Worm (Caenorhabditis elegans) whole organism, L1 larva: Measurements from ENCODE around the gene math-40.
"Not testable (repeated sequence)": the region's sequence is repeated elsewhere in the genome, so short reads cannot be mapped to it uniquely, and the experiment has no call there.

Source experiments
- C16A3.4 ChIP-seq: fragments of 150-350 bp; optimal IDR thresholded peaks from 2 replicates; lab custom pipeline; 2014; ENCODE audit warnings: missing biosample characterization, missing genetic modification characterization
- blmp-1 ChIP-seq: fragments of 150-350 bp; optimal IDR thresholded peaks from 2 replicates; lab custom pipeline; 2014; ENCODE audit warnings: missing biosample characterization, missing genetic modification characterization
- ceh-88 ChIP-seq: fragments of 200-800 bp; sonication (Bioruptor generic); IDR thresholded peaks from 2 replicates; pipeline ENCODE4 v1.3.6; 2022; ENCODE audit warnings: missing genetic modification characterization, missing compliant biosample characterization
- efl-1 ChIP-seq, 4 experiments: fragments of 150-350 bp; optimal IDR thresholded peaks in 3 of 4; peaks in 1 of 4; 1 replicate in 1 of 4; 2 replicates in 3 of 4; lab custom pipeline; 2014; ENCODE audit warnings: missing biosample characterization in 2 of 4, missing genetic modification characterization in 2 of 4, missing genetic modification reagents in 2 of 4
- elt-2 ChIP-seq: sonication (generic microtip); optimal IDR thresholded peaks from 2 replicates; lab custom pipeline; 2016; ENCODE audit warnings: missing genetic modification characterization, mild to moderate bottlenecking, inconsistent platforms, missing compliant biosample characterization, missing genetic modification reagents
- elt-3 ChIP-seq, 6 experiments: fragments of 150-350 bp in 1 of 6; sonication (generic microtip); optimal IDR thresholded peaks; 2 replicates each; lab custom pipeline; 2017 to 2018; ENCODE audit warnings: missing biosample characterization in 6 of 6, missing genetic modification characterization in 6 of 6, inconsistent platforms in 1 of 6
- ets-5 ChIP-seq: fragments of 200-800 bp; sonication (Bioruptor generic); IDR thresholded peaks from 2 replicates; pipeline ENCODE4 v1.3.6; 2022; ENCODE audit warnings: missing genetic modification characterization, missing compliant biosample characterization
- fos-1 ChIP-seq: fragments of 150-350 bp; optimal IDR thresholded peaks from 2 replicates; lab custom pipeline; 2014; ENCODE audit warnings: missing biosample characterization, missing genetic modification characterization
- irx-1 ChIP-seq: sonication (generic microtip); optimal IDR thresholded peaks from 2 replicates; lab custom pipeline; 2016; ENCODE audit warnings: missing genetic modification characterization, missing compliant biosample characterization
- isw-1 ChIP-seq: fragments of 200-800 bp; sonication (Bioruptor generic); IDR thresholded peaks from 2 replicates; pipeline ENCODE4 v1.3.6; 2022; ENCODE audit warnings: missing genetic modification characterization, missing compliant biosample characterization
- jun-1 ChIP-seq: fragments of 150-350 bp; optimal IDR thresholded peaks from 2 replicates; lab custom pipeline; 2014; ENCODE audit warnings: missing biosample characterization, missing genetic modification reagents, missing genetic modification characterization
- lin-14 ChIP-seq: fragments of 200-800 bp; sonication (Bioruptor generic); optimal IDR thresholded peaks from 2 replicates; lab custom pipeline; 2018; ENCODE audit warnings: mild to moderate bottlenecking, missing genetic modification characterization, moderate library complexity, missing compliant biosample characterization
- lin-35 ChIP-seq, 2 experiments: fragments of 150-350 bp; optimal IDR thresholded peaks; 2 replicates each; lab custom pipeline; 2014; ENCODE audit warnings: missing biosample characterization in 2 of 2, missing genetic modification characterization in 2 of 2, missing genetic modification reagents in 2 of 2
- lsy-2 ChIP-seq, 2 experiments: fragments of 150-350 bp; optimal IDR thresholded peaks; 2 replicates each; lab custom pipeline; 2014; ENCODE audit warnings: missing biosample characterization in 2 of 2, missing genetic modification characterization in 2 of 2
- mab-9 ChIP-seq: fragments of 200-800 bp; sonication (Bioruptor generic); IDR thresholded peaks from 2 replicates; pipeline ENCODE4 v1.3.6; 2022; ENCODE audit warnings: missing genetic modification reagents, missing genetic modification characterization, missing compliant biosample characterization
- mdl-1 ChIP-seq, 2 experiments: fragments of 150-350 bp; optimal IDR thresholded peaks; 2 replicates each; lab custom pipeline; 2014 to 2017; ENCODE audit warnings: missing biosample characterization in 2 of 2, missing genetic modification characterization in 2 of 2, inconsistent platforms in 1 of 2
- nhr-19 ChIP-seq: fragments of 200-800 bp; sonication (Bioruptor generic); conservative IDR thresholded peaks from 2 replicates; pipeline ENCODE4 v1.3.6; 2022; ENCODE audit warnings: missing genetic modification characterization, missing compliant biosample characterization
- nhr-20 ChIP-seq: sonication (generic microtip); optimal IDR thresholded peaks from 2 replicates; lab custom pipeline; 2016; ENCODE audit warnings: mild to moderate bottlenecking, missing genetic modification characterization, missing compliant biosample characterization
- nhr-237 ChIP-seq: fragments of 150-350 bp; optimal IDR thresholded peaks from 2 replicates; lab custom pipeline; 2014; ENCODE audit warnings: missing biosample characterization, missing genetic modification characterization
- nhr-47 ChIP-seq: sonication (generic microtip); optimal IDR thresholded peaks from 2 replicates; lab custom pipeline; 2016; ENCODE audit warnings: mild to moderate bottlenecking, missing genetic modification characterization, moderate library complexity, missing compliant biosample characterization
- nhr-90 ChIP-seq: sonication (generic microtip); optimal IDR thresholded peaks from 2 replicates; lab custom pipeline; 2016; ENCODE audit warnings: mild to moderate bottlenecking, missing genetic modification characterization, missing compliant biosample characterization; ENCODE audit not compliant: poor library complexity
- pax-3 ChIP-seq: fragments of 200-800 bp; sonication (Bioruptor generic); optimal IDR thresholded peaks from 2 replicates; lab custom pipeline; 2018; ENCODE audit warnings: mild to moderate bottlenecking, missing genetic modification characterization, moderate library complexity, missing compliant biosample characterization
- pqm-1 ChIP-seq: sonication (generic microtip); optimal IDR thresholded peaks from 3 replicates; lab custom pipeline; 2017; ENCODE audit warnings: missing biosample characterization, missing genetic modification characterization
- rnt-1 ChIP-seq: sonication (generic microtip); optimal IDR thresholded peaks from 2 replicates; lab custom pipeline; 2016; ENCODE audit warnings: mild to moderate bottlenecking, missing genetic modification characterization, moderate library complexity, missing compliant biosample characterization
- skn-1 ChIP-seq: fragments of 150-350 bp; optimal IDR thresholded peaks from 2 replicates; lab custom pipeline; 2014; ENCODE audit warnings: missing biosample characterization, missing genetic modification characterization
- sox-4 ChIP-seq: sonication (generic microtip); optimal IDR thresholded peaks from 2 replicates; lab custom pipeline; 2016; ENCODE audit warnings: missing genetic modification characterization, missing compliant biosample characterization
- sup-37 ChIP-seq: fragments of 200-800 bp; sonication (Bioruptor generic); optimal IDR thresholded peaks from 2 replicates; lab custom pipeline; 2018; ENCODE audit warnings: mild to moderate bottlenecking, missing genetic modification characterization, missing compliant biosample characterization
- swsn-7 ChIP-seq: sonication (generic microtip); optimal IDR thresholded peaks from 2 replicates; lab custom pipeline; 2016; ENCODE audit warnings: missing genetic modification characterization, missing compliant biosample characterization
- tlp-1 ChIP-seq: fragments of 150-350 bp; optimal IDR thresholded peaks from 2 replicates; lab custom pipeline; 2014; ENCODE audit warnings: missing biosample characterization, missing genetic modification characterization
- unc-30 ChIP-seq: sonication (generic microtip); optimal IDR thresholded peaks from 2 replicates; lab custom pipeline; 2017; ENCODE audit warnings: missing biosample characterization, missing genetic modification characterization
- unc-62 ChIP-seq: fragments of 150-350 bp; optimal IDR thresholded peaks from 2 replicates; lab custom pipeline; 2014; ENCODE audit warnings: missing biosample characterization, missing genetic modification reagents, missing genetic modification characterization
- unc-86 ChIP-seq: sonication (generic microtip); optimal IDR thresholded peaks from 2 replicates; lab custom pipeline; 2016; ENCODE audit warnings: missing genetic modification characterization, missing compliant biosample characterization
- zag-1 ChIP-seq: fragments of 150-350 bp; optimal IDR thresholded peaks from 2 replicates; lab custom pipeline; 2014; ENCODE audit warnings: missing biosample characterization, missing genetic modification characterization
- ztf-11 ChIP-seq, 2 experiments: sonication (generic microtip); optimal IDR thresholded peaks; 2 replicates each; lab custom pipeline; 2016 to 2017; ENCODE audit warnings: missing genetic modification characterization in 2 of 2, missing biosample characterization in 1 of 2, missing compliant biosample characterization in 1 of 2

math-40 gene

ce11 chrII:1851716-1852115 lies 21.3 kb downstream of the math-40 start:
- TF ChIP-seq ztf-11 (tag; optimal IDR thresholded peaks at IDR 0.05; lab: Kevin White, UChicago) = no peak
- peak; percentile 92 for TF ChIP-seq pqm-1 (tag; lab: Kevin White, UChicago)
- no peak for TF ChIP-seq efl-1 (optimal IDR thresholded peaks at IDR 0.05; lab: Kevin White, UChicago)
- TF ChIP-seq efl-1 (GFP tag; optimal IDR thresholded peaks at IDR 0.05 in 1 of 2; lab: Kevin White, UChicago) = peak in 1 of 2 experiments; percentile 35
- TF ChIP-seq nhr-47 (tag; lab: Kevin White, UChicago) = no peak
- peak in 2 of 6 experiments; percentile 68 to 69 for TF ChIP-seq elt-3 (tag; optimal IDR thresholded peaks at IDR 0.05; lab: Kevin White, UChicago)
- TF ChIP-seq elt-2 (tag; lab: Kevin White, UChicago) = peak; percentile 100
- TF ChIP-seq lsy-2 (tag; optimal IDR thresholded peaks at IDR 0.05; lab: Kevin White, UChicago) = peak in 1 of 2 experiments; percentile 34
- peak in 1 of 2 experiments; percentile 7 for TF ChIP-seq mdl-1 (tag; optimal IDR thresholded peaks at IDR 0.05; lab: Kevin White, UChicago)
- TF ChIP-seq unc-86 (tag; lab: Kevin White, UChicago) = no peak
- TF ChIP-seq blmp-1 (tag; lab: Kevin White, UChicago) = peak; percentile 40
- peak; percentile 68 for TF ChIP-seq lin-14
- peak; percentile 30 for TF ChIP-seq pax-3 (tag; lab: Kevin White, UChicago)
- no peak for TF ChIP-seq nhr-237 (tag; lab: Kevin White, UChicago)
- no peak for TF ChIP-seq swsn-7 (tag; lab: Kevin White, UChicago)
- TF ChIP-seq nhr-19 (GFP tag; lab: Robert Waterston, UW) = peak; percentile 43; the same call in 1 of the 2 replicates
- peak in 1 of 2 experiments; percentile 40 for TF ChIP-seq lin-35 (GFP tag; optimal IDR thresholded peaks at IDR 0.05; lab: Kevin White, UChicago)
- peak; percentile 84 for TF ChIP-seq tlp-1 (tag; lab: Kevin White, UChicago)
- TF ChIP-seq nhr-90 (tag; lab: Kevin White, UChicago) = peak; percentile 48
- TF ChIP-seq nhr-20 (tag; lab: Kevin White, UChicago) = peak; percentile 58
- peak; percentile 92 for TF ChIP-seq jun-1 (tag; lab: Kevin White, UChicago)

ce11 chrII:1852503-1852902 lies 22.1 kb downstream of the math-40 start, which contains the start of gene C52E2.2:
Gene C52E2.2 (plus strand): TSS chrII:1852803.
- TF ChIP-seq irx-1 (tag; lab: Kevin White, UChicago) (no peak), efl-1 (optimal IDR thresholded peaks at IDR 0.05; lab: Kevin White, UChicago) (no peak), efl-1 (GFP tag; optimal IDR thresholded peaks at IDR 0.05 in 1 of 2; lab: Kevin White, UChicago) (no peak), C16A3.4 (tag; lab: Kevin White, UChicago) (no peak), ets-5 (GFP tag; lab: Robert Waterston, UW) (no peak), zag-1 (tag; lab: Kevin White, UChicago) (no peak), lsy-2 (tag; optimal IDR thresholded peaks at IDR 0.05; lab: Kevin White, UChicago) (no peak), blmp-1 (tag; lab: Kevin White, UChicago) (no peak), sup-37 (GFP tag; lab: Kevin White, UChicago) (no peak), elt-2 (tag; lab: Kevin White, UChicago) (no peak), ceh-88 (GFP tag; lab: Robert Waterston, UW) (no peak), rnt-1 (tag; lab: Kevin White, UChicago) (no peak), nhr-47 (tag; lab: Kevin White, UChicago) (no peak), unc-62 (GFP tag; lab: Kevin White, UChicago) (no peak), pax-3 (tag; lab: Kevin White, UChicago) (no peak), fos-1 (tag; lab: Kevin White, UChicago) (no peak), mab-9 (GFP tag; lab: Robert Waterston, UW) (no peak), isw-1 (GFP tag; lab: Robert Waterston, UW) (no peak)

- not testable (repeated sequence) for TF ChIP-seq sox-4; unc-30 (tag; lab: Kevin White, UChicago); skn-1 (tag; lab: Kevin White, UChicago)
Observed at ce11 chrII:1854094-1854493, 23.7 kb downstream of the math-40 start, which contains the start of gene fbxb-95. Gene fbxb-95 (plus strand): TSS chrII:1854394.
